Worm (Caenorhabditis elegans): ENCODE data around the gene C09B9.2.

C09B9.2 gene

ce11 chrIV:4986246-4986645, 42.8 kb upstream of the C09B9.2 start, which contains the start of gene clec-177:
Gene clec-177 (plus strand): TSS chrIV:4986546.
- TF ChIP-seq rnt-1 (tag; optimal IDR thresholded peaks at IDR 0.05) (no peak), npax-4 (tag; optimal IDR thresholded peaks at IDR 0.05) (no peak), ceh-48 (tag; optimal IDR thresholded peaks at IDR 0.05) (no peak)

- TF ChIP-seq pat-9 (tag; optimal IDR thresholded peaks at IDR 0.05), result no peak
- no peak for TF ChIP-seq sox-4 (tag; optimal IDR thresholded peaks at IDR 0.05)
- TF ChIP-seq ceh-48 (tag; optimal IDR thresholded peaks at IDR 0.05), result no peak
- TF ChIP-seq unc-42 (tag; optimal IDR thresholded peaks at IDR 0.05), result no peak
- TF ChIP-seq ztf-16 (tag; optimal IDR thresholded peaks at IDR 0.05), result no peak
- TF ChIP-seq ttx-3 (tag; optimal IDR thresholded peaks at IDR 0.05), result no peak
- TF ChIP-seq ceh-9 (tag; optimal IDR thresholded peaks at IDR 0.05), result no peak
- TF ChIP-seq npax-4 (tag; optimal IDR thresholded peaks at IDR 0.05), result no peak
- TF ChIP-seq fkh-10 (GFP tag; optimal IDR thresholded peaks at IDR 0.05), result no peak
These were observed 40.6 kb upstream of the C09B9.2 start, which contains the start of gene E03H12.7 for ce11 chrIV:4988531-4988930. Gene E03H12.7 (minus strand): TSS chrIV:4988631.

- TF ChIP-seq fkh-6 (tag; optimal IDR thresholded peaks at IDR 0.05) (no peak), ceh-19 (GFP tag; optimal IDR thresholded peaks at IDR 0.05) (no peak), pax-1 (tag; optimal IDR thresholded peaks at IDR 0.05) (no peak), ceh-34 (tag; optimal IDR thresholded peaks at IDR 0.05) (no peak), dmd-4 (tag; optimal IDR thresholded peaks at IDR 0.05; ENCODE audit: borderline replicate concordance) (no peak), nhr-232 (tag; optimal IDR thresholded peaks at IDR 0.05) (no peak), pat-9 (tag; optimal IDR thresholded peaks at IDR 0.05) (no peak)
These were observed 37.0 kb upstream of the C09B9.2 start, which contains the start of gene str-162 for ce11 chrIV:4992089-4992488. Gene str-162 (plus strand): TSS chrIV:4992389.

ce11 chrIV:4993128-4993527, 36.0 kb upstream of the C09B9.2 start:
- TF ChIP-seq ceh-19 (GFP tag; optimal IDR thresholded peaks at IDR 0.05) (no peak), madf-2 (tag; optimal IDR thresholded peaks at IDR 0.05) (no peak), sox-2 (GFP tag; IDR thresholded peaks at IDR 0.05) (no peak), ceh-30 (tag; optimal IDR thresholded peaks at IDR 0.05) (no peak), hlh-15 (tag; optimal IDR thresholded peaks at IDR 0.05) (no peak), hlh-6 (tag; optimal IDR thresholded peaks at IDR 0.05) (no peak), mec-3 (tag; optimal IDR thresholded peaks at IDR 0.05; ENCODE audit: borderline replicate concordance) (no peak), K09A11.1 (tag; optimal IDR thresholded peaks at IDR 0.05; ENCODE audit: insufficient read depth) (no peak), tbx-2 (tag; optimal IDR thresholded peaks at IDR 0.05) (no peak), unc-55 (GFP tag; optimal IDR thresholded peaks at IDR 0.05) (no peak), nhr-11 (tag; optimal IDR thresholded peaks at IDR 0.05) (no peak), ceh-22 (tag; optimal IDR thresholded peaks at IDR 0.05) (no peak), T23F11.4 (GFP tag; optimal IDR thresholded peaks at IDR 0.05) (no peak), ceh-48 (tag; optimal IDR thresholded peaks at IDR 0.05) (no peak), ztf-16 (tag; optimal IDR thresholded peaks at IDR 0.05) (no peak), ceh-6 (GFP tag; optimal IDR thresholded peaks at IDR 0.05) (no peak)

- TF ChIP-seq ceh-6 (GFP tag; optimal IDR thresholded peaks at IDR 0.05), result no peak
- no peak for TF ChIP-seq ceh-9 (tag; optimal IDR thresholded peaks at IDR 0.05)
- TF ChIP-seq madf-2 (tag; optimal IDR thresholded peaks at IDR 0.05), result no peak
- TF ChIP-seq fkh-6 (tag; optimal IDR thresholded peaks at IDR 0.05), result no peak
- TF ChIP-seq K02D7.2 (tag; optimal IDR thresholded peaks at IDR 0.05), result no peak
- no peak for TF ChIP-seq ceh-48 (tag; optimal IDR thresholded peaks at IDR 0.05)
- TF ChIP-seq ceh-18 (tag; optimal IDR thresholded peaks at IDR 0.05), result no peak
- no peak for TF ChIP-seq hlh-8 (tag; optimal IDR thresholded peaks at IDR 0.05)
- TF ChIP-seq ahr-1 (tag; optimal IDR thresholded peaks at IDR 0.05), result no peak
These were observed 33.2 kb upstream of the C09B9.2 start, which contains the start of gene ssq-2 for ce11 chrIV:4995842-4996241. Gene ssq-2 (plus strand): TSS chrIV:4996142.

- TF ChIP-seq ref-2 (tag; optimal IDR thresholded peaks at IDR 0.05) (peak; percentile 4), npax-4 (tag; optimal IDR thresholded peaks at IDR 0.05) (no peak)
These were observed 32.1 kb upstream of the C09B9.2 start for ce11 chrIV:4996956-4997355.
